Worm (Caenorhabditis elegans): ENCODE results near the gene C15H11.10.

C15H11.10 gene

ce11 chrV:14408774-14409173 lies 16.8 kb downstream of the C15H11.10 start, which contains the start of gene gnrr-2:
TSS of gene gnrr-2 (plus strand) at chrV:14409074.
- TF ChIP-seq egl-43 (GFP tag; IDR thresholded peaks at IDR 0.05) (no peak), nhr-10 (tag; optimal IDR thresholded peaks at IDR 0.05) (no peak), lin-1 (GFP tag; IDR thresholded peaks at IDR 0.05) (no peak), ceh-44 (GFP tag; IDR thresholded peaks at IDR 0.05) (no peak), mdl-1 (tag; optimal IDR thresholded peaks at IDR 0.05) (no peak), gei-8 (GFP tag; optimal IDR thresholded peaks at IDR 0.05) (no peak), F10B5.3 (tag; optimal IDR thresholded peaks at IDR 0.05) (no peak), arid-1 (GFP tag; conservative IDR thresholded peaks at IDR 0.05) (no peak), snpc-1.2 (GFP tag; IDR thresholded peaks at IDR 0.05) (no peak), mep-1 (tag; optimal IDR thresholded peaks at IDR 0.05) (no peak), hmg-1.1 (GFP tag; IDR thresholded peaks at IDR 0.05) (no peak), php-3 (GFP tag; IDR thresholded peaks at IDR 0.05) (no peak), T26A8.4 (GFP tag; IDR thresholded peaks at IDR 0.05) (no peak), unc-130 (GFP tag; optimal IDR thresholded peaks at IDR 0.05) (no peak), aha-1 (tag) (no peak)

ce11 chrV:14409905-14410304 lies 18.0 kb downstream of the C15H11.10 start:
- no peak for TF ChIP-seq daf-16 (GFP tag; optimal IDR thresholded peaks at IDR 0.05)
- TF ChIP-seq daf-16 (tag; optimal IDR thresholded peaks at IDR 0.05), result peak; percentile 86
- no peak for TF ChIP-seq egl-43 (GFP tag; IDR thresholded peaks at IDR 0.05)
- TF ChIP-seq lsy-2 (tag; optimal IDR thresholded peaks at IDR 0.05), result no peak
- TF ChIP-seq nhr-77 (tag; optimal IDR thresholded peaks at IDR 0.05), result no peak
- no peak for TF ChIP-seq gei-8 (GFP tag; optimal IDR thresholded peaks at IDR 0.05)
- peak; percentile 21 for TF ChIP-seq ztf-7 (tag; optimal IDR thresholded peaks at IDR 0.05)
- TF ChIP-seq zip-2 (tag; optimal IDR thresholded peaks at IDR 0.05), result peak; percentile 39

ce11 chrV:14411989-14412388 lies 20.1 kb downstream of the C15H11.10 start:
- TF ChIP-seq lin-38 (GFP tag; IDR thresholded peaks at IDR 0.05) (peak; percentile 35; the same call in 1 of the 2 replicates), mes-2 (tag; optimal IDR thresholded peaks at IDR 0.05; ENCODE audit: poor library complexity, severe bottlenecking) (peak; percentile 35), unc-39 (tag; optimal IDR thresholded peaks at IDR 0.05) (no peak), arid-1 (GFP tag; conservative IDR thresholded peaks at IDR 0.05) (0 out of 2 replicates have a peak, but pooled peaks have one; percentile 40), snpc-1.2 (GFP tag; IDR thresholded peaks at IDR 0.05) (no peak), ama-1 (optimal IDR thresholded peaks at IDR 0.05) (peak; percentile 45), lim-7 (GFP tag; IDR thresholded peaks at IDR 0.05) (0 out of 2 replicates have a peak, but pooled peaks have one; percentile 45), dpl-1 (GFP tag; optimal IDR thresholded peaks at IDR 0.05) (no peak)

- no peak for TF ChIP-seq daf-12 (tag; optimal IDR thresholded peaks at IDR 0.05)
- peak; percentile 8 for TF ChIP-seq hlh-11 (tag; optimal IDR thresholded peaks at IDR 0.05)
- TF ChIP-seq dpl-1 (GFP tag; optimal IDR thresholded peaks at IDR 0.05), result no peak
- peak; percentile 66 for TF ChIP-seq dmd-6 (GFP tag; IDR thresholded peaks at IDR 0.05)
- TF ChIP-seq nhr-28 (tag; optimal IDR thresholded peaks at IDR 0.05), result peak; percentile 55
- peak; percentile 14 for TF ChIP-seq hlh-30 (tag; optimal IDR thresholded peaks at IDR 0.05; ENCODE audit: insufficient read depth)
- peak; percentile 61 for TF ChIP-seq dve-1 (tag; optimal IDR thresholded peaks at IDR 0.05; ENCODE audit: insufficient read depth)
- TF ChIP-seq madf-5 (GFP tag; IDR thresholded peaks at IDR 0.05), result no peak
- peak; percentile 81 for TF ChIP-seq pqm-1 (tag; optimal IDR thresholded peaks at IDR 0.05)
- TF ChIP-seq nhr-6 (tag; optimal IDR thresholded peaks at IDR 0.05), result peak; percentile 81
Measured at ce11 chrV:14414032-14414431, 22.1 kb downstream of the C15H11.10 start.

Measured in whole organism, L4 larva.